Worm (Caenorhabditis elegans): ENCODE results near the gene ceh-92.
A peak's percentile ranks its signal among the peaks of the same experiment; 100 is the strongest.

ceh-92 gene

ce11 chrIII:11548070-11548469 lies 33.3 kb upstream of the ceh-92 start, which contains the start of gene Y66D12A.13:
Gene Y66D12A.13 (plus strand): TSS chrIII:11548370.
- TF ChIP-seq egl-27 (tag; optimal IDR thresholded peaks at IDR 0.05) (no peak), elt-2 (tag; optimal IDR thresholded peaks at IDR 0.05) (peak; percentile 23)

- TF ChIP-seq elt-2 (tag; optimal IDR thresholded peaks at IDR 0.05), result peak; percentile 1
- no peak for TF ChIP-seq lsy-12 (tag; optimal IDR thresholded peaks at IDR 0.05)
- TF ChIP-seq nhr-25 (tag; optimal IDR thresholded peaks at IDR 0.05), result peak; percentile 71
- no peak for TF ChIP-seq nhr-43 (tag; optimal IDR thresholded peaks at IDR 0.05; ENCODE audit: poor library complexity, severe bottlenecking)
- TF ChIP-seq unc-62 (GFP tag; optimal IDR thresholded peaks at IDR 0.05), result no peak
- no peak for TF ChIP-seq egl-27 (tag; optimal IDR thresholded peaks at IDR 0.05)
- peak; percentile 20 for TF ChIP-seq nfya-1 (tag; optimal IDR thresholded peaks at IDR 0.05; ENCODE audit: insufficient read depth)
These were observed 26.7 kb upstream of the ceh-92 start for ce11 chrIII:11554701-11555111.

ce11 chrIII:11556860-11557259 lies 24.5 kb upstream of the ceh-92 start:
- TF ChIP-seq R02D3.7 (tag; optimal IDR thresholded peaks at IDR 0.05) (no peak), nhr-23 (tag; optimal IDR thresholded peaks at IDR 0.05) (peak; percentile 8), hmg-11 (tag; optimal IDR thresholded peaks at IDR 0.05) (no peak), skn-1 (tag; optimal IDR thresholded peaks at IDR 0.05) (no peak), unc-62 (GFP tag; optimal IDR thresholded peaks at IDR 0.05) (no peak), nhr-28 (tag; optimal IDR thresholded peaks at IDR 0.05) (no peak), ceh-82 (tag; optimal IDR thresholded peaks at IDR 0.05) (no peak), zag-1 (tag; optimal IDR thresholded peaks at IDR 0.05) (no peak), nhr-25 (tag; optimal IDR thresholded peaks at IDR 0.05) (peak; percentile 55), aly-2 (tag; optimal IDR thresholded peaks at IDR 0.05) (no peak), mdl-1 (tag; optimal IDR thresholded peaks at IDR 0.05) (no peak), elt-3 (tag; optimal IDR thresholded peaks at IDR 0.05) (no peak), pqm-1 (tag; optimal IDR thresholded peaks at IDR 0.05) (no peak), nhr-11 (tag; optimal IDR thresholded peaks at IDR 0.05) (no peak), fkh-2 (tag; optimal IDR thresholded peaks at IDR 0.05) (no peak), elt-1 (tag; optimal IDR thresholded peaks at IDR 0.05) (no peak), lin-39 (tag; optimal IDR thresholded peaks at IDR 0.05) (peak; percentile 32), nhr-237 (tag; optimal IDR thresholded peaks at IDR 0.05) (no peak)

ce11 chrIII:11558251-11558650 lies 23.1 kb upstream of the ceh-92 start:
- no peak for TF ChIP-seq R02D3.7 (tag; optimal IDR thresholded peaks at IDR 0.05)
- TF ChIP-seq nhr-25 (tag; optimal IDR thresholded peaks at IDR 0.05), result peak; percentile 76
- no peak for TF ChIP-seq ztf-4 (tag; optimal IDR thresholded peaks at IDR 0.05)
- TF ChIP-seq eor-1 (tag; optimal IDR thresholded peaks at IDR 0.05), result no peak

- no peak for TF ChIP-seq elt-3 (tag; optimal IDR thresholded peaks at IDR 0.05)
- peak; percentile 57 for TF ChIP-seq nhr-25 (tag; optimal IDR thresholded peaks at IDR 0.05)
These were observed 21.7 kb upstream of the ceh-92 start for ce11 chrIII:11559677-11560076.

- no peak for TF ChIP-seq sea-2 (GFP tag; optimal IDR thresholded peaks at IDR 0.05)
- no peak for TF ChIP-seq nhr-76 (tag; optimal IDR thresholded peaks at IDR 0.05)
- TF ChIP-seq zag-1 (tag; optimal IDR thresholded peaks at IDR 0.05), result no peak
- no peak for TF ChIP-seq elt-1 (tag; optimal IDR thresholded peaks at IDR 0.05)
- no peak for TF ChIP-seq nhr-237 (tag; optimal IDR thresholded peaks at IDR 0.05)
- no peak for TF ChIP-seq jun-1 (tag; optimal IDR thresholded peaks at IDR 0.05)
- TF ChIP-seq nfya-1 (tag; optimal IDR thresholded peaks at IDR 0.05; ENCODE audit: insufficient read depth), result no peak
- TF ChIP-seq nhr-23 (tag; optimal IDR thresholded peaks at IDR 0.05), result no peak
- no peak for TF ChIP-seq ZK546.5 (tag; optimal IDR thresholded peaks at IDR 0.05)
- no peak for TF ChIP-seq ceh-9 (tag; optimal IDR thresholded peaks at IDR 0.05)
- TF ChIP-seq aly-2 (tag; optimal IDR thresholded peaks at IDR 0.05), result no peak
These were observed 20.7 kb upstream of the ceh-92 start, which contains the start of gene ztf-29 for ce11 chrIII:11560504-11561202. Gene ztf-29 (plus strand): TSS chrIII:11561152.

All from whole organism, L3 larva.